Fruit fly (Drosophila melanogaster) Kc167 (cell line): Measurements from ENCODE around the gene Ddc.

Experiments used
- Myc ChIP-seq: fragments of >200 bp; optimal IDR thresholded peaks from 2 replicates; lab custom pipeline; 2017; ENCODE audit warnings: missing external identifiers
- Sin3A ChIP-seq: fragments of >200 bp; optimal IDR thresholded peaks from 2 replicates; lab custom pipeline; 2018; ENCODE audit warnings: missing external identifiers
- h ChIP-seq: fragments of >200 bp; optimal IDR thresholded peaks from 3 replicates; lab custom pipeline; 2018; ENCODE audit warnings: missing external identifiers
- insv ChIP-seq: fragments of >200 bp; optimal IDR thresholded peaks from 3 replicates; lab custom pipeline; 2018; ENCODE audit warnings: missing external identifiers
- psq ChIP-seq: fragments of >200 bp; optimal IDR thresholded peaks from 2 replicates; lab custom pipeline; 2017; ENCODE audit warnings: missing external identifiers
- ttk ChIP-seq: sonication (Bioruptor generic); optimal IDR thresholded peaks from 2 replicates; lab custom pipeline; 2017; ENCODE audit warnings: missing external identifiers

The Ddc gene

dm6 chr2L:19120196-19120950 lies at the start of gene Ddc:
Ddc (minus strand) TSS chr2L:19120306.
- TF ChIP-seq psq (lab: Kevin White, UChicago) (no peak), ttk (lab: Kevin White, UChicago) (no peak), insv (lab: Kevin White, UChicago) (no peak), Myc (lab: Kevin White, UChicago) (no peak), Sin3A (lab: Kevin White, UChicago) (no peak), h (lab: Kevin White, UChicago) (no peak)

DNA sequence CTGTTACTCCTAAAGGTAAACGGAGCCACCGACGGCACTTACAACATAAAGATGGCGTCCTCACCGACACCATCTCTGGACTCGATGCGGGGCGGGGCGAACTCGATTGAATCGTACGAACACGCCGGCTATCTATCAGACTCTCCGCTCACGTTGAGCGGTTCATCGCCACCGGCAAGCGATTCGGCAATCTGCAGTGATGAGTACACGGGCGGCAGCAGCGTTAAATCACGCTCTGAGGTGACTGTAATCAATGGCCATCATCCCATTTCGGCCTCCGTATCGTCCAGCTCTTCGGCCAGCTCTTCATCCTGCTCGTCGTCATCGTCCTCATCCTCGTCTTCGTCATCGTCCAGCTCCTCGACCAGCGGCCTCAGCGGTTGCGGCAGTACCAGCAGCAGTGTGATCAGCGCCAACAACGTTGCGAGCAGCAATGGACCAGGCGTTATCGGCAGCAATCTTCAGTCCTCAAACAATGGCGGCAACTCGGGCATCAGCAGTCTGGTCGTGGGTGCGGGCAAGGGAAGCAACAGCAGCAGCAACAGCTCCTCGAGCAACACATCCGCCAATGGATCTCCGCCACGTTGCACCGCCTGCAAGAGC lies 48.1 kb upstream of the Ddc start:
- TF ChIP-seq Myc (lab: Kevin White, UChicago): no peak
- TF ChIP-seq Sin3A (lab: Kevin White, UChicago): no peak
- TF ChIP-seq insv (lab: Kevin White, UChicago): no peak
- TF ChIP-seq h (lab: Kevin White, UChicago): no peak
- no peak for TF ChIP-seq psq (lab: Kevin White, UChicago)
- TF ChIP-seq ttk (lab: Kevin White, UChicago): no peak

DNA sequence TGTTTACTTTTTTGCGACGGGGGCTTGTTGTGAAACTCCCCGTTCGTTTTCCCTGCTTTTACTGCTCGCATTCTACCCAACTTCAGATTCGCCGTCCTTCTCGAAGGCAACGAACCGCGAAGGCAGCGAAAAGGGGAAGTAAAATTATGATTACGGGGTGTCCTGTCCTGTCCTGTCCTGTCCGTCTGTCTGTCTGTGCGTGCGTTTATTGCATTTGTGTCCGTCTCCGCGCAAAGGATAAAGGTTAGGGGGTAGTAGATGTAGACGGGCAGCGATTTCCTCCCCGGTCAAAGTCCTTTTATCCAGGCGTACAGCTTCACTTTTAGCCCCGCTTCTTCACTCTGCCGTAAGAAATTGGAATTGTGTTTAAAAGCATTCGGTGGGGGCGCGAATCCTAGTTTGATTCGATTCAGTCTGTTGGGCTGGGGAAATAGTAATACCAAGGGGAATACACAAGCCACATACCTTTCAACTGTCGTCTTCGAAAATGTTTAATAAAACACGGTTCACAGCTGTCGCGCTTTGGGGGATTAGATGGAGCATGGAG lies 47.1 kb upstream of the Ddc start:
- TF ChIP-seq Sin3A (lab: Kevin White, UChicago) (no peak), insv (lab: Kevin White, UChicago) (no peak), psq (lab: Kevin White, UChicago) (no peak), Myc (lab: Kevin White, UChicago) (no peak)

dm6 chr2L:19165998-19166397 lies 45.9 kb upstream of the Ddc start:
- TF ChIP-seq insv (lab: Kevin White, UChicago): no peak
- no peak for TF ChIP-seq Myc (lab: Kevin White, UChicago)
- TF ChIP-seq psq (lab: Kevin White, UChicago): no peak
- TF ChIP-seq Sin3A (lab: Kevin White, UChicago): no peak
- no peak for TF ChIP-seq ttk (lab: Kevin White, UChicago)

- no peak for TF ChIP-seq insv (lab: Kevin White, UChicago)
- no peak for TF ChIP-seq h (lab: Kevin White, UChicago)
- no peak for TF ChIP-seq ttk (lab: Kevin White, UChicago)
- TF ChIP-seq Myc (lab: Kevin White, UChicago): no peak
- no peak for TF ChIP-seq Sin3A (lab: Kevin White, UChicago)
- no peak for TF ChIP-seq psq (lab: Kevin White, UChicago)
Observed at dm6 chr2L:19164933-19165813, 45.1 kb upstream of the Ddc start.

DNA sequence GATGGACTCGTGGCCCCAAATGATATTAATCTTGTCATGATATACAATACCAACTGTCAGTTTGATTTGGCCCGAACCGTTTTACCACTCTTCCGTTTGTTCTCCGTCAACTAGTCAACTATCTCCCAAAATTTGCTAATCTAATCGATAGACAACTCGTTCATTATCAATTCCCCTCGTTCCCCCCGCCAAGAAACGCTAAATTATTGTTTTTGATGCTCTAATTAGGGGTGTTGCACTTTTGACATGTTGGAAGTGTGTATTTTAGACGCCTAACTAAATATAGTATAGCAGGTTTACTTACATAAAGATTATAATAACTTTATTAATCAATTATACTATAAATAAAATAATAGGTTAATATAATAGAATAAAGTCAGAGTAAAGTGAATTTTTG lies 43.9 kb upstream of the Ddc start:
- TF ChIP-seq Myc (lab: Kevin White, UChicago) (no peak), psq (lab: Kevin White, UChicago) (no peak)

- TF ChIP-seq Sin3A (lab: Kevin White, UChicago) (no peak), ttk (lab: Kevin White, UChicago) (no peak), Myc (lab: Kevin White, UChicago) (no peak), h (lab: Kevin White, UChicago) (no peak)
Observed at dm6 chr2L:19163143-19163974, 43.3 kb upstream of the Ddc start.

- no peak for TF ChIP-seq h (lab: Kevin White, UChicago)
- TF ChIP-seq Sin3A (lab: Kevin White, UChicago): no peak
Observed at dm6 chr2L:19162330-19163100, 42.4 kb upstream of the Ddc start.

DNA sequence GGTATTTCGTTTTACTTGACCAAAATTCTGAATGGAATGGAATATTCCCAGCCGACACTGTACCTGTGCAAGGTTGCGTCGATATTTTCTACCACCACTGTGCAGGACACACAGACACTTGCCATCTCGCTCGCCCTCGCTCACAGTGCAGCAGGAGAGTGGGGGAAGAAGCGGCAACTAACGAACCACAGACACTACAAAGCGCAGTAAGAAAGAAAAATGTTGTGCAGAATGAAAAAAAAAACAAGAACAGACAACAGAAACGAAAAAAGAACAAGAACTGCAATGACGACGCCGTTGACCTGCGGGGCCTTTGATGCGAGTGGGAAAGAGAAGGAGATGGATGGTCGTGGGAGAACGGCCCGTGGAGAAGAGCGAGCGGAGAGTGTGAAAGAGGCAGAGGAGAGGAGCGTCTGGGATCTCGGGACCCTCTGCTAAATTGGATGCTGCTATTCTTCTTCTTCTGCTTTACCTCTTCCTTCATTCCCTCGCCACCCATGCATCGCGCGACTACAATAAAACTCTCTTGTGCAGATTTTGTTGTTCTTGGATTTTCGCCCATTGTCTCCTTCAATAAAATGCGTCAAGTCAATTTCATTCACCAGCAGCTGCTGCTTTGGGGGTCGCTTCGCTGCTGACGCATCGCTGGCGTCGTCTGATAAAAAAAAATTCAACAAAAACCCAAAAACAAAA lies 41.3 kb upstream of the Ddc start:
- no peak for TF ChIP-seq ttk (lab: Kevin White, UChicago)
- TF ChIP-seq insv (lab: Kevin White, UChicago): no peak
